Worm (Caenorhabditis elegans) whole organism, early embryonic: Measurements from ENCODE around the gene nas-8.

Experiments used
- B0310.2 ChIP-seq: sonication (generic microtip); optimal IDR thresholded peaks from 2 replicates; lab custom pipeline; 2016; ENCODE audit warnings: mild to moderate bottlenecking, missing genetic modification characterization, missing compliant biosample characterization
- aly-1 ChIP-seq: sonication (generic microtip); optimal IDR thresholded peaks from 2 replicates; lab custom pipeline; 2016; ENCODE audit warnings: missing genetic modification characterization, missing compliant biosample characterization
- ama-1 ChIP-seq: fragments of 150-350 bp; optimal IDR thresholded peaks from 2 replicates; lab custom pipeline; 2014
- ets-7 ChIP-seq: sonication (generic microtip); optimal IDR thresholded peaks from 2 replicates; lab custom pipeline; 2016; ENCODE audit warnings: missing genotype, missing genetic modification characterization, missing compliant biosample characterization
- flt-1 ChIP-seq: fragments of 200-800 bp; sonication (Bioruptor generic); IDR thresholded peaks from 2 replicates; pipeline ENCODE4 v1.3.6; 2022; ENCODE audit warnings: missing genetic modification characterization, missing compliant biosample characterization
- hmbx-1 ChIP-seq: sonication (generic microtip); optimal IDR thresholded peaks from 2 replicates; lab custom pipeline; 2016; ENCODE audit warnings: mild to moderate bottlenecking, missing genetic modification characterization, missing compliant biosample characterization
- hmg-4 ChIP-seq: fragments of 200-800 bp; sonication (Bioruptor generic); optimal IDR thresholded peaks from 2 replicates; lab custom pipeline; 2018; ENCODE audit warnings: mild to moderate bottlenecking, missing genetic modification characterization, missing compliant biosample characterization
- scrt-1 ChIP-seq: fragments of 200-800 bp; sonication (Bioruptor generic); IDR thresholded peaks from 2 replicates; pipeline ENCODE4 v1.3.6; 2022; ENCODE audit warnings: missing genetic modification characterization, missing compliant biosample characterization
- tbx-11 ChIP-seq: fragments of 200-800 bp; sonication (Bioruptor generic); IDR thresholded peaks from 2 replicates; pipeline ENCODE4 v1.3.6; 2022; ENCODE audit warnings: missing genetic modification characterization, missing compliant biosample characterization
- tra-4 ChIP-seq: sonication (generic microtip); optimal IDR thresholded peaks from 2 replicates; lab custom pipeline; 2017; ENCODE audit warnings: missing genetic modification characterization, missing compliant biosample characterization

ce11 chrIV:7065022-7065421 lies 49.7 kb upstream of the nas-8 start, which contains the start of gene Y43B11AL.1:
- no peak for TF ChIP-seq hmg-4
- TF ChIP-seq hmbx-1 (tag; lab: Kevin White, UChicago): no peak
- no peak for TF ChIP-seq ets-7 (tag; lab: Kevin White, UChicago)
- no peak for TF ChIP-seq aly-1 (tag; lab: Kevin White, UChicago)
- TF ChIP-seq ama-1 (lab: Kevin White, UChicago): no peak
- TF ChIP-seq scrt-1: no peak
- TF ChIP-seq flt-1 (GFP tag; lab: Robert Waterston, UW): no peak
- no peak for TF ChIP-seq B0310.2 (tag; lab: Kevin White, UChicago)
- TF ChIP-seq tra-4 (tag; lab: Kevin White, UChicago): no peak
- no peak for TF ChIP-seq tbx-11
